Worm (Caenorhabditis elegans) whole organism, L1 larva: ENCODE measurements around the gene nhr-280.

ENCODE experiments used
- alr-1 ChIP-seq: fragments of 200-800 bp; sonication (Bioruptor generic); optimal IDR thresholded peaks from 2 replicates; lab custom pipeline; 2018; ENCODE audit warnings: borderline replicate concordance, mild to moderate bottlenecking, missing genetic modification characterization, missing compliant biosample characterization
- blmp-1 ChIP-seq: fragments of 150-350 bp; optimal IDR thresholded peaks from 2 replicates; lab custom pipeline; 2014; ENCODE audit warnings: missing biosample characterization, missing genetic modification characterization
- egl-27 ChIP-seq, 2 experiments: fragments of 150-350 bp in 1 of 2; sonication (generic microtip); optimal IDR thresholded peaks; 3 replicates each; lab custom pipeline; 2017 to 2018; ENCODE audit warnings: missing biosample characterization in 2 of 2, missing genetic modification characterization in 2 of 2, missing genetic modification reagents in 2 of 2
- fkh-4 ChIP-seq: sonication (generic microtip); optimal IDR thresholded peaks from 2 replicates; lab custom pipeline; 2016; ENCODE audit warnings: missing compliant biosample characterization, missing genetic modification characterization, borderline replicate concordance
- lin-39 ChIP-seq: fragments of 150-350 bp; optimal IDR thresholded peaks from 2 replicates; lab custom pipeline; 2014; ENCODE audit warnings: missing biosample characterization, missing genetic modification reagents, missing genetic modification characterization
- mdl-1 ChIP-seq, 2 experiments: fragments of 150-350 bp; optimal IDR thresholded peaks; 2 replicates each; lab custom pipeline; 2014 to 2017; ENCODE audit warnings: missing biosample characterization in 2 of 2, missing genetic modification characterization in 2 of 2, inconsistent platforms in 1 of 2
- nhr-20 ChIP-seq: sonication (generic microtip); optimal IDR thresholded peaks from 2 replicates; lab custom pipeline; 2016; ENCODE audit warnings: mild to moderate bottlenecking, missing genetic modification characterization, missing compliant biosample characterization
- nhr-28 ChIP-seq: fragments of 150-350 bp; optimal IDR thresholded peaks from 2 replicates; lab custom pipeline; 2014; ENCODE audit warnings: missing biosample characterization, missing genetic modification characterization
- nhr-90 ChIP-seq: sonication (generic microtip); optimal IDR thresholded peaks from 2 replicates; lab custom pipeline; 2016; ENCODE audit warnings: mild to moderate bottlenecking, missing genetic modification characterization, missing compliant biosample characterization; ENCODE audit not compliant: poor library complexity
- snpc-4 ChIP-seq: fragments of 150-350 bp; optimal IDR thresholded peaks from 2 replicates; lab custom pipeline; 2014; ENCODE audit warnings: missing biosample characterization, missing genetic modification characterization
- unc-30 ChIP-seq: sonication (generic microtip); optimal IDR thresholded peaks from 2 replicates; lab custom pipeline; 2017; ENCODE audit warnings: missing biosample characterization, missing genetic modification characterization
- unc-62 ChIP-seq: fragments of 150-350 bp; optimal IDR thresholded peaks from 2 replicates; lab custom pipeline; 2014; ENCODE audit warnings: missing biosample characterization, missing genetic modification reagents, missing genetic modification characterization
- unc-86 ChIP-seq: sonication (generic microtip); optimal IDR thresholded peaks from 2 replicates; lab custom pipeline; 2016; ENCODE audit warnings: missing genetic modification characterization, missing compliant biosample characterization

ce11 chrIII:84372-84771 lies 46.2 kb downstream of the nhr-280 start:
- TF ChIP-seq snpc-4 (no peak), egl-27 (tag; optimal IDR thresholded peaks at IDR 0.05; lab: Kevin White, UChicago) (no peak), nhr-28 (tag; lab: Kevin White, UChicago) (no peak), nhr-20 (tag; lab: Kevin White, UChicago) (no peak), blmp-1 (tag; lab: Kevin White, UChicago) (no peak), unc-86 (tag; lab: Kevin White, UChicago) (no peak), nhr-90 (no peak), fkh-4 (tag; lab: Kevin White, UChicago) (no peak), lin-39 (no peak), unc-30 (no peak), mdl-1 (tag; optimal IDR thresholded peaks at IDR 0.05; lab: Kevin White, UChicago) (no peak), unc-62 (GFP tag; lab: Kevin White, UChicago) (no peak), alr-1 (tag; lab: Kevin White, UChicago) (no peak)
